Worm (Caenorhabditis elegans): ENCODE results near the gene plx-1.

ce11 chrIV:961862-962261 is 2.5 kb downstream of the plx-1 start:
- no peak for TF ChIP-seq mdl-1 (tag; optimal IDR thresholded peaks at IDR 0.05)
- TF ChIP-seq fos-1 (tag; optimal IDR thresholded peaks at IDR 0.05), result no peak
- TF ChIP-seq unc-39 (tag; optimal IDR thresholded peaks at IDR 0.05), result no peak
- no peak for TF ChIP-seq sea-2 (GFP tag; optimal IDR thresholded peaks at IDR 0.05)
- TF ChIP-seq unc-62 (GFP tag; optimal IDR thresholded peaks at IDR 0.05), result no peak
- TF ChIP-seq snpc-4 (tag; optimal IDR thresholded peaks at IDR 0.05), result no peak
- no peak for TF ChIP-seq nfya-1 (tag; optimal IDR thresholded peaks at IDR 0.05; ENCODE audit: insufficient read depth)

Data from whole organism, L3 larva.